Worm (Caenorhabditis elegans) whole organism, L3 larva: ENCODE measurements around the gene T24C2.5.

Source experiments
- R02D3.7 ChIP-seq: fragments of 150-350 bp; optimal IDR thresholded peaks from 2 replicates; lab custom pipeline; 2014; ENCODE audit warnings: missing biosample characterization, missing genetic modification characterization
- ZK546.5 ChIP-seq: sonication (generic microtip); optimal IDR thresholded peaks from 2 replicates; lab custom pipeline; 2017; ENCODE audit warnings: missing biosample characterization, missing genetic modification characterization
- aly-2 ChIP-seq: fragments of 150-350 bp; optimal IDR thresholded peaks from 2 replicates; lab custom pipeline; 2014; ENCODE audit warnings: missing biosample characterization, missing genetic modification characterization
- ama-1 ChIP-seq: fragments of 150-350 bp; optimal IDR thresholded peaks from 2 replicates; lab custom pipeline; 2018
- ceh-16 ChIP-seq: sonication (generic microtip); optimal IDR thresholded peaks from 2 replicates; lab custom pipeline; 2017; ENCODE audit warnings: missing biosample characterization, missing genetic modification characterization
- ceh-28 ChIP-seq: fragments of 150-350 bp; optimal IDR thresholded peaks from 2 replicates; lab custom pipeline; 2014; ENCODE audit warnings: missing biosample characterization, missing genetic modification reagents, missing genetic modification characterization
- ceh-9 ChIP-seq: sonication (generic microtip); optimal IDR thresholded peaks from 2 replicates; lab custom pipeline; 2018; ENCODE audit warnings: missing biosample characterization, missing genetic modification characterization
- daf-12 ChIP-seq: fragments of 150-350 bp; optimal IDR thresholded peaks from 2 replicates; lab custom pipeline; 2014; ENCODE audit warnings: missing biosample characterization, missing genetic modification reagents, missing genetic modification characterization
- egl-27 ChIP-seq: sonication (generic microtip); optimal IDR thresholded peaks from 4 replicates; lab custom pipeline; 2017; ENCODE audit warnings: missing biosample characterization, missing genetic modification reagents, missing genetic modification characterization
- egl-5 ChIP-seq: fragments of 150-350 bp; optimal IDR thresholded peaks from 2 replicates; lab custom pipeline; 2017; ENCODE audit warnings: missing biosample characterization, missing genetic modification reagents, missing genetic modification characterization, inconsistent platforms
- elt-1 ChIP-seq: fragments of 150-350 bp; optimal IDR thresholded peaks from 2 replicates; lab custom pipeline; 2014; ENCODE audit warnings: missing biosample characterization, missing genetic modification characterization
- elt-2 ChIP-seq: sonication (generic microtip); optimal IDR thresholded peaks from 2 replicates; lab custom pipeline; 2016; ENCODE audit warnings: missing genetic modification reagents, mild to moderate bottlenecking, missing genetic modification characterization, missing compliant biosample characterization
- elt-3 ChIP-seq, 3 experiments: fragments of 150-350 bp in 1 of 3; sonication (generic microtip) in 2 of 3; optimal IDR thresholded peaks; 2 replicates in 2 of 3; 4 replicates in 1 of 3; lab custom pipeline; 2014 to 2017; ENCODE audit warnings: missing biosample characterization in 3 of 3, missing genetic modification characterization in 3 of 3
- eor-1 ChIP-seq, 2 experiments: fragments of 150-350 bp; optimal IDR thresholded peaks; 2 replicates each; lab custom pipeline; 2014 to 2018; ENCODE audit warnings: missing biosample characterization in 2 of 2, missing genetic modification characterization in 2 of 2
- fkh-10 ChIP-seq: sonication (generic microtip); optimal IDR thresholded peaks from 2 replicates; lab custom pipeline; 2017; ENCODE audit warnings: missing biosample characterization, missing genetic modification reagents, missing genetic modification characterization
- fkh-2 ChIP-seq: fragments of 150-350 bp; optimal IDR thresholded peaks from 2 replicates; lab custom pipeline; 2014; ENCODE audit warnings: missing biosample characterization, missing genetic modification reagents, missing genetic modification characterization
- fos-1 ChIP-seq: fragments of 150-350 bp; optimal IDR thresholded peaks from 2 replicates; lab custom pipeline; 2014; ENCODE audit warnings: missing biosample characterization, missing genetic modification characterization
- hmg-11 ChIP-seq: sonication (generic microtip); optimal IDR thresholded peaks from 2 replicates; lab custom pipeline; 2016; ENCODE audit warnings: missing genetic modification characterization, missing compliant biosample characterization
- jun-1 ChIP-seq: fragments of 150-350 bp; optimal IDR thresholded peaks from 2 replicates; lab custom pipeline; 2014; ENCODE audit warnings: missing biosample characterization, missing genetic modification reagents, missing genetic modification characterization
- lin-15B ChIP-seq: fragments of 150-350 bp; optimal IDR thresholded peaks from 2 replicates; lab custom pipeline; 2014; ENCODE audit warnings: missing biosample characterization, missing genetic modification characterization
- lin-39 ChIP-seq: fragments of 150-350 bp; optimal IDR thresholded peaks from 2 replicates; lab custom pipeline; 2018; ENCODE audit warnings: missing biosample characterization, missing genetic modification reagents, missing genetic modification characterization
- lsy-12 ChIP-seq: sonication (generic microtip); optimal IDR thresholded peaks from 2 replicates; lab custom pipeline; 2016; ENCODE audit warnings: mild to moderate bottlenecking, missing genetic modification characterization, missing compliant biosample characterization
- mdl-1 ChIP-seq: fragments of 150-350 bp; optimal IDR thresholded peaks from 2 replicates; lab custom pipeline; 2014; ENCODE audit warnings: missing biosample characterization, missing genetic modification characterization
- mml-1 ChIP-seq: fragments of 150-350 bp; sonication (generic microtip); optimal IDR thresholded peaks from 3 replicates; lab custom pipeline; 2014; ENCODE audit warnings: missing biosample characterization, missing genetic modification characterization
- nfya-1 ChIP-seq: sonication (generic microtip); optimal IDR thresholded peaks from 2 replicates; lab custom pipeline; 2017; ENCODE audit warnings: missing genetic modification characterization, mild to moderate bottlenecking, missing compliant biosample characterization, antibody characterized with exemption, moderate library complexity; ENCODE audit not compliant: insufficient read depth
- nhr-11 ChIP-seq: fragments of 150-350 bp; optimal IDR thresholded peaks from 2 replicates; lab custom pipeline; 2014; ENCODE audit warnings: missing biosample characterization, missing genetic modification characterization
- nhr-12 ChIP-seq: fragments of 150-350 bp; optimal IDR thresholded peaks from 2 replicates; lab custom pipeline; 2014; ENCODE audit warnings: missing biosample characterization, missing genetic modification characterization
- nhr-23 ChIP-seq: fragments of 150-350 bp; optimal IDR thresholded peaks from 2 replicates; lab custom pipeline; 2014; ENCODE audit warnings: missing biosample characterization, missing genetic modification reagents, missing genetic modification characterization
- nhr-237 ChIP-seq: fragments of 150-350 bp; optimal IDR thresholded peaks from 2 replicates; lab custom pipeline; 2014; ENCODE audit warnings: missing biosample characterization, missing genetic modification characterization
- nhr-25 ChIP-seq: sonication (generic microtip); optimal IDR thresholded peaks from 2 replicates; lab custom pipeline; 2017; ENCODE audit warnings: missing biosample characterization, missing genetic modification characterization
- nhr-43 ChIP-seq: sonication (generic microtip); optimal IDR thresholded peaks from 2 replicates; lab custom pipeline; 2016; ENCODE audit warnings: mild to moderate bottlenecking, missing genetic modification characterization, missing compliant biosample characterization; ENCODE audit not compliant: poor library complexity, severe bottlenecking
- nhr-67 ChIP-seq: fragments of 150-350 bp; optimal IDR thresholded peaks from 2 replicates; lab custom pipeline; 2014; ENCODE audit warnings: missing biosample characterization, missing genetic modification characterization
- nhr-76 ChIP-seq: fragments of 150-350 bp; sonication (generic microtip); optimal IDR thresholded peaks from 5 replicates; lab custom pipeline; 2014; ENCODE audit warnings: missing biosample characterization, missing genetic modification characterization
- nhr-77 ChIP-seq: fragments of 150-350 bp; optimal IDR thresholded peaks from 2 replicates; lab custom pipeline; 2014; ENCODE audit warnings: missing biosample characterization, missing genetic modification characterization
- pha-4 ChIP-seq: fragments of 150-350 bp; optimal IDR thresholded peaks from 2 replicates; lab custom pipeline; 2014; ENCODE audit warnings: missing biosample characterization, missing genetic modification reagents, missing genetic modification characterization
- pqm-1 ChIP-seq: fragments of 150-350 bp; optimal IDR thresholded peaks from 2 replicates; lab custom pipeline; 2017; ENCODE audit warnings: missing biosample characterization, missing genetic modification characterization, inconsistent platforms
- sea-2 ChIP-seq: fragments of 150-350 bp; sonication (generic microtip); optimal IDR thresholded peaks from 4 replicates; lab custom pipeline; 2014; ENCODE audit warnings: missing biosample characterization, missing genetic modification reagents, missing genetic modification characterization
- skn-1 ChIP-seq: fragments of 150-350 bp; optimal IDR thresholded peaks from 2 replicates; lab custom pipeline; 2014; ENCODE audit warnings: missing biosample characterization, missing genetic modification characterization
- snpc-4 ChIP-seq: fragments of 150-350 bp; optimal IDR thresholded peaks from 2 replicates; lab custom pipeline; 2014; ENCODE audit warnings: missing biosample characterization, missing genetic modification characterization
- unc-39 ChIP-seq: sonication (generic microtip); optimal IDR thresholded peaks from 4 replicates; lab custom pipeline; 2017; ENCODE audit warnings: missing biosample characterization, missing genetic modification characterization
- unc-62 ChIP-seq: fragments of 150-350 bp; sonication (generic microtip); optimal IDR thresholded peaks from 4 replicates; lab custom pipeline; 2014; ENCODE audit warnings: missing biosample characterization, missing genetic modification reagents, missing genetic modification characterization
- zag-1 ChIP-seq: fragments of 150-350 bp; optimal IDR thresholded peaks from 2 replicates; lab custom pipeline; 2014; ENCODE audit warnings: missing biosample characterization, missing genetic modification characterization
- ztf-11 ChIP-seq: fragments of 150-350 bp; optimal IDR thresholded peaks from 2 replicates; lab custom pipeline; 2014; ENCODE audit warnings: missing biosample characterization, missing genetic modification characterization
- ztf-4 ChIP-seq: fragments of 150-350 bp; optimal IDR thresholded peaks from 2 replicates; lab custom pipeline; 2014; ENCODE audit warnings: missing biosample characterization, missing genetic modification characterization

Gene T24C2.5

DNA sequence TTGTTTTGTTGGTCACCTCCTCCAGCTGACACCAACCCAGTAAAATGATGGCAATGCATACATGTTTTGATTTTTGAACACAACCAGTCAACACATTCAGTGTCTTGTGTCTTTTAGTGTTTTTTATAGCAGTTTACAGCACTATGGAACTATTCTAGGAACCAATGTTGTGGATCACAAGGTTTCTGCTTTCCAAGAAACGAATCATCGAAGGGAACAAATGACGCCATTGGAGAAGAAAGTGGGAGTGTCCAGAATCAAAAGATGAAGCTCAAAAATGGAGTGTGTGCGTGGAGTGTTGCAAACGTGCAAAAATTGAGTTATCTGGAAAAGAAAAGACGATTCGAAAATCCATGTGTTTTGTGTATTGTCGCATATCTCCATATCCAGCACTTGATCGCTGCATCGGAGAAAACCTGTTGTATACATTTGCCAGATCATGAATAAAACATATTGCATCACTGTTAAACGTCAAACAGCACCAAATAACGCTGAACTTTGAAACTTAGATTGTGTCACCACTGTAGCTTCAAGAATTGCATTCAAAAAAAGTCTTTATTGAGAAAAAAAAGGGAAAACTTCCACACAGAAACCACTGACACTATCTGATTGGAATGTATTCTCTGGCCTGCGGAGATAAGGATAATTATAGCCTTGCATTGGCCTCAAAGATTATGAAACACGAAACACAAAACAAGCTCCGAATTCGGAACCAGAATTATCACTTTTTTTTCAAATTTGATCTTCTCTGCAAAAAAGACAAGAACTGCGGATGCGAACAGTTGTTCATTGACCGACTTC, 28.3 kb downstream of the T24C2.5 start:
- TF ChIP-seq daf-12 (no peak), jun-1 (tag; lab: Kevin White, UChicago) (peak; percentile 73), unc-39 (tag; lab: Kevin White, UChicago) (no peak), pqm-1 (tag; lab: Kevin White, UChicago) (peak; percentile 19), nhr-23 (tag; lab: Kevin White, UChicago) (peak; percentile 6), fkh-10 (GFP tag; lab: Kevin White, UChicago) (peak; percentile 92), nhr-77 (no peak), nhr-76 (tag; lab: Kevin White, UChicago) (no peak), lin-39 (no peak), mml-1 (tag; lab: Kevin White, UChicago) (no peak), snpc-4 (no peak), elt-1 (tag; lab: Kevin White, UChicago) (peak; percentile 70), hmg-11 (tag; lab: Kevin White, UChicago) (no peak), mdl-1 (tag; lab: Kevin White, UChicago) (no peak), ama-1 (lab: Kevin White, UChicago) (no peak), ztf-11 (tag; lab: Kevin White, UChicago) (no peak), ceh-16 (no peak), R02D3.7 (tag; lab: Kevin White, UChicago) (no peak), pha-4 (tag; lab: Kevin White, UChicago) (no peak), aly-2 (tag; lab: Kevin White, UChicago) (no peak), nhr-25 (tag; lab: Kevin White, UChicago) (no peak), sea-2 (GFP tag; lab: Kevin White, UChicago) (no peak), nhr-43 (tag; lab: Kevin White, UChicago) (peak; percentile 85), lin-15B (tag; lab: Kevin White, UChicago) (no peak), nhr-11 (tag; lab: Kevin White, UChicago) (peak; percentile 93), unc-62 (GFP tag; lab: Kevin White, UChicago) (no peak), nhr-237 (no peak), nfya-1 (peak; percentile 63), eor-1 (tag; optimal IDR thresholded peaks at IDR 0.05; lab: Kevin White, UChicago) (no peak), elt-3 (tag; optimal IDR thresholded peaks at IDR 0.05; lab: Kevin White, UChicago) (peak in 2 of 3 experiments; percentile 41 to 79), ztf-4 (tag; lab: Kevin White, UChicago) (no peak), fos-1 (no peak), ZK546.5 (tag; lab: Kevin White, UChicago) (no peak), lsy-12 (tag; lab: Kevin White, UChicago) (no peak), nhr-12 (tag; lab: Kevin White, UChicago) (no peak), fkh-2 (no peak), egl-27 (tag; lab: Kevin White, UChicago) (no peak), nhr-67 (tag; lab: Kevin White, UChicago) (no peak), ceh-28 (tag; lab: Kevin White, UChicago) (no peak), zag-1 (tag; lab: Kevin White, UChicago) (no peak), ceh-9 (no peak), skn-1 (tag; lab: Kevin White, UChicago) (no peak), egl-5 (no peak), elt-2 (tag; lab: Kevin White, UChicago) (peak; percentile 55)

- TF ChIP-seq mdl-1 (tag; lab: Kevin White, UChicago) = no peak
- TF ChIP-seq nhr-76 (tag; lab: Kevin White, UChicago) = no peak
- no peak for TF ChIP-seq ZK546.5 (tag; lab: Kevin White, UChicago)
- peak; percentile 1 for TF ChIP-seq nhr-25 (tag; lab: Kevin White, UChicago)
- TF ChIP-seq jun-1 (tag; lab: Kevin White, UChicago) = no peak
- TF ChIP-seq fkh-10 (GFP tag; lab: Kevin White, UChicago) = no peak
- no peak for TF ChIP-seq lin-15B (tag; lab: Kevin White, UChicago)
- peak; percentile 8 for TF ChIP-seq pha-4 (tag; lab: Kevin White, UChicago)
These were observed 29.6 kb downstream of the T24C2.5 start for ce11 chrX:14563818-14564217.
